Fruit fly (Drosophila melanogaster) whole organism: Measurements from ENCODE around the gene CG13895.

Experiments used
- CG8478 ChIP-seq: fragments of >200 bp; optimal IDR thresholded peaks from 2 replicates; lab custom pipeline; 2018; ENCODE audit warnings: inconsistent platforms
- pan ChIP-seq: fragments of >200 bp; optimal IDR thresholded peaks from 2 replicates; lab custom pipeline; 2017

dm6 chr3L:738523-739356 lies 30.7 kb upstream of the CG13895 start:
- TF ChIP-seq pan (lab: Kevin White, UChicago) (no peak), CG8478 (lab: Kevin White, UChicago) (no peak)
